Worm (Caenorhabditis elegans) whole organism, early embryonic: ENCODE results near the gene C06A12.8.

Source experiments
- B0310.2 ChIP-seq: sonication (generic microtip); optimal IDR thresholded peaks from 2 replicates; lab custom pipeline; 2016; ENCODE audit warnings: mild to moderate bottlenecking, missing genetic modification characterization, missing compliant biosample characterization
- F13C5.2 ChIP-seq: sonication (generic microtip); optimal IDR thresholded peaks from 2 replicates; lab custom pipeline; 2017; ENCODE audit warnings: mild to moderate bottlenecking, missing genetic modification characterization, inconsistent platforms, missing compliant biosample characterization
- aly-1 ChIP-seq: sonication (generic microtip); optimal IDR thresholded peaks from 2 replicates; lab custom pipeline; 2016; ENCODE audit warnings: missing genetic modification characterization, missing compliant biosample characterization
- ama-1 ChIP-seq: fragments of 150-350 bp; optimal IDR thresholded peaks from 2 replicates; lab custom pipeline; 2014
- ceh-13 ChIP-seq: fragments of 200-800 bp; sonication (Bioruptor generic); optimal IDR thresholded peaks from 2 replicates; lab custom pipeline; 2018; ENCODE audit warnings: mild to moderate bottlenecking, missing genetic modification characterization, missing compliant biosample characterization
- ceh-36 ChIP-seq: sonication (generic microtip); optimal IDR thresholded peaks from 2 replicates; lab custom pipeline; 2016; ENCODE audit warnings: missing genetic modification characterization, inconsistent platforms, missing compliant biosample characterization
- ets-7 ChIP-seq: sonication (generic microtip); optimal IDR thresholded peaks from 2 replicates; lab custom pipeline; 2016; ENCODE audit warnings: missing genotype, missing genetic modification characterization, missing compliant biosample characterization
- flt-1 ChIP-seq: fragments of 200-800 bp; sonication (Bioruptor generic); IDR thresholded peaks from 2 replicates; pipeline ENCODE4 v1.3.6; 2022; ENCODE audit warnings: missing genetic modification characterization, missing compliant biosample characterization
- hmbx-1 ChIP-seq: sonication (generic microtip); optimal IDR thresholded peaks from 2 replicates; lab custom pipeline; 2016; ENCODE audit warnings: mild to moderate bottlenecking, missing genetic modification characterization, missing compliant biosample characterization
- hmg-4 ChIP-seq: fragments of 200-800 bp; sonication (Bioruptor generic); optimal IDR thresholded peaks from 2 replicates; lab custom pipeline; 2018; ENCODE audit warnings: mild to moderate bottlenecking, missing genetic modification characterization, missing compliant biosample characterization
- hnd-1 ChIP-seq: sonication (generic microtip); optimal IDR thresholded peaks from 2 replicates; lab custom pipeline; 2016; ENCODE audit warnings: missing genetic modification characterization, missing compliant biosample characterization
- pes-1 ChIP-seq: fragments of 200-800 bp; sonication (Bioruptor generic); IDR thresholded peaks from 2 replicates; pipeline ENCODE4 v1.3.6; 2022; ENCODE audit warnings: missing genetic modification reagents, missing genetic modification characterization, missing compliant biosample characterization
- scrt-1 ChIP-seq: fragments of 200-800 bp; sonication (Bioruptor generic); IDR thresholded peaks from 2 replicates; pipeline ENCODE4 v1.3.6; 2022; ENCODE audit warnings: missing genetic modification characterization, missing compliant biosample characterization
- sea-1 ChIP-seq: fragments of 200-800 bp; sonication (Bioruptor generic); conservative IDR thresholded peaks from 2 replicates; pipeline ENCODE4 v1.3.6; 2022; ENCODE audit warnings: missing genetic modification characterization, missing compliant biosample characterization
- tbx-11 ChIP-seq: fragments of 200-800 bp; sonication (Bioruptor generic); IDR thresholded peaks from 2 replicates; pipeline ENCODE4 v1.3.6; 2022; ENCODE audit warnings: missing genetic modification characterization, missing compliant biosample characterization
- tbx-37 ChIP-seq: fragments of 200-800 bp; sonication (Bioruptor generic); conservative IDR thresholded peaks from 2 replicates; pipeline ENCODE4 v1.3.6; 2022; ENCODE audit warnings: missing genetic modification reagents, missing genetic modification characterization, missing compliant biosample characterization
- tra-4 ChIP-seq: sonication (generic microtip); optimal IDR thresholded peaks from 2 replicates; lab custom pipeline; 2017; ENCODE audit warnings: missing genetic modification characterization, missing compliant biosample characterization

C06A12.8 gene

DNA sequence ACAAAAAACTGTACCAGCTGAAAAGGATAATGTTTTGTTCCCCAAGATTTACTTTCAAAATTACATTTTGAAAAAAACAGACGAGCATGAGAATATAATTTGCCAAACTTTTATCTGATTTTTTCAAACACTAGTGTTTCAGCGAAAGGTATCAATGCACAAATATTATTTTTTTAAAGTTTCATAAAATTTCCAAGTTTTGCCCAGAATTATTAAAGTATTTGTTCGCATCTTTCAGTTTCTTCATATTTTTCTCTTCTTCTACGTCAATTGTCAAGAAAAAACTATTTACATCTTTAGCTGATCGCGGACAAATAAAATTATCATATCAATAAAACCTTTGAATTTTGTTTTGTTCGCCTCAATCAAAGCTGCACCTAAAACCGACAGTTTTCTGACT, at the start of gene C06A12.8:
TSS of gene C06A12.8 (plus strand) at position 301 of the 400 bp plus-strand sequence.
- TF ChIP-seq ets-7 (tag; lab: Kevin White, UChicago) (no peak), pes-1 (no peak), B0310.2 (tag; lab: Kevin White, UChicago) (no peak), F13C5.2 (no peak), sea-1 (GFP tag; lab: Robert Waterston, UW) (no peak), tbx-11 (GFP tag; lab: Robert Waterston, UW) (no peak), ceh-13 (GFP tag; lab: Kevin White, UChicago) (no peak), hnd-1 (no peak), tra-4 (tag; lab: Kevin White, UChicago) (no peak), aly-1 (tag; lab: Kevin White, UChicago) (no peak), hmg-4 (GFP tag; lab: Kevin White, UChicago) (no peak), flt-1 (GFP tag; lab: Robert Waterston, UW) (no peak), scrt-1 (GFP tag; lab: Robert Waterston, UW) (no peak), ceh-36 (tag; lab: Kevin White, UChicago) (no peak), tbx-37 (GFP tag; lab: Robert Waterston, UW) (no peak), hmbx-1 (tag; lab: Kevin White, UChicago) (no peak), ama-1 (lab: Kevin White, UChicago) (no peak)

DNA sequence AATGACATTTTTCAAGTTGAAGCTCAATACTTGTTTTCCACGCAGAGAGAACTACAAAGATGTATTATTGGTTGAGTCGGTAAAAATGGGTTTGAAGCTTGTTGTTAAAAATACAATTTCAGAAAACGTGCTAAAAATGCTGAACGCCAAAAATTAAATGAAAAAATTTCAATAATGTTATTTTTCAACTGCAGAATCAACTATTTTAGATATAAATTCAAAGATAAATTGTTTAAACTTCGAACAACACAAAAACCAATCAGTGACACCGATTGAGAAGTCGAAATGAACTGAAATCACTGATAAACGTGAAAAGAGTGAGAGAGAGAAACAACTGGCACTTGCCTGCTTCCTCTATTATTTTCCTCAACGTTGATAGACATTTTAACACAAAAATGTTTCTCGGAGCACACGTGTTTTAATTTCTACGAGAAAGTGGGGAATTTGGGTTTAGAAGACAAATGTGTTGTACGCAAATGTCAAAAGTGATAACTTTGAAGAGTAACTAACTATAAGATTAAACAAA, 49.6 kb upstream of the C06A12.8 start, which contains the start of gene T02D1.8:
TSS of gene T02D1.8 (minus strand) at position 51 of the 526 bp plus-strand sequence.
- no peak for TF ChIP-seq ceh-36 (tag; lab: Kevin White, UChicago)
- TF ChIP-seq flt-1 (GFP tag; lab: Robert Waterston, UW) = no peak
- no peak for TF ChIP-seq aly-1 (tag; lab: Kevin White, UChicago)
- no peak for TF ChIP-seq B0310.2 (tag; lab: Kevin White, UChicago)
- no peak for TF ChIP-seq tbx-11 (GFP tag; lab: Robert Waterston, UW)
- no peak for TF ChIP-seq hnd-1
- no peak for TF ChIP-seq ceh-13 (GFP tag; lab: Kevin White, UChicago)
- no peak for TF ChIP-seq ets-7 (tag; lab: Kevin White, UChicago)
- TF ChIP-seq pes-1 = no peak
- TF ChIP-seq tbx-37 (GFP tag; lab: Robert Waterston, UW) = no peak
- no peak for TF ChIP-seq hmg-4 (GFP tag; lab: Kevin White, UChicago)
- no peak for TF ChIP-seq F13C5.2
- TF ChIP-seq sea-1 (GFP tag; lab: Robert Waterston, UW) = no peak
- no peak for TF ChIP-seq tra-4 (tag; lab: Kevin White, UChicago)
- TF ChIP-seq ama-1 (lab: Kevin White, UChicago) = no peak
- TF ChIP-seq hmbx-1 (tag; lab: Kevin White, UChicago) = no peak
- no peak for TF ChIP-seq scrt-1 (GFP tag; lab: Robert Waterston, UW)

ce11 chrIV:17395910-17396309, 41.2 kb upstream of the C06A12.8 start, which contains the start of gene sru-15:
TSS of gene sru-15 (plus strand) at chrIV:17396210.
- no peak for TF ChIP-seq B0310.2 (tag; lab: Kevin White, UChicago)
- TF ChIP-seq sea-1 (GFP tag; lab: Robert Waterston, UW) = no peak
- no peak for TF ChIP-seq aly-1 (tag; lab: Kevin White, UChicago)
- TF ChIP-seq hnd-1 = no peak
- no peak for TF ChIP-seq ama-1 (lab: Kevin White, UChicago)
- no peak for TF ChIP-seq flt-1 (GFP tag; lab: Robert Waterston, UW)
- no peak for TF ChIP-seq tbx-11 (GFP tag; lab: Robert Waterston, UW)
- no peak for TF ChIP-seq hmbx-1 (tag; lab: Kevin White, UChicago)
- TF ChIP-seq hmg-4 (GFP tag; lab: Kevin White, UChicago) = no peak
- TF ChIP-seq ceh-13 (GFP tag; lab: Kevin White, UChicago) = no peak
- no peak for TF ChIP-seq ets-7 (tag; lab: Kevin White, UChicago)
- no peak for TF ChIP-seq tra-4 (tag; lab: Kevin White, UChicago)
- TF ChIP-seq F13C5.2 = no peak
- TF ChIP-seq pes-1 = no peak
- TF ChIP-seq scrt-1 (GFP tag; lab: Robert Waterston, UW) = no peak
- no peak for TF ChIP-seq tbx-37 (GFP tag; lab: Robert Waterston, UW)
- TF ChIP-seq ceh-36 (tag; lab: Kevin White, UChicago) = no peak

- TF ChIP-seq hnd-1 (no peak), hmbx-1 (tag; lab: Kevin White, UChicago) (no peak), hmg-4 (GFP tag; lab: Kevin White, UChicago) (no peak), scrt-1 (GFP tag; lab: Robert Waterston, UW) (no peak), sea-1 (GFP tag; lab: Robert Waterston, UW) (no peak), ama-1 (lab: Kevin White, UChicago) (no peak)
Measured at ce11 chrIV:17399455-17399854, 37.7 kb upstream of the C06A12.8 start, which contains the start of gene T02D1.4. TSS of gene T02D1.4 (plus strand) at chrIV:17399755.

DNA sequence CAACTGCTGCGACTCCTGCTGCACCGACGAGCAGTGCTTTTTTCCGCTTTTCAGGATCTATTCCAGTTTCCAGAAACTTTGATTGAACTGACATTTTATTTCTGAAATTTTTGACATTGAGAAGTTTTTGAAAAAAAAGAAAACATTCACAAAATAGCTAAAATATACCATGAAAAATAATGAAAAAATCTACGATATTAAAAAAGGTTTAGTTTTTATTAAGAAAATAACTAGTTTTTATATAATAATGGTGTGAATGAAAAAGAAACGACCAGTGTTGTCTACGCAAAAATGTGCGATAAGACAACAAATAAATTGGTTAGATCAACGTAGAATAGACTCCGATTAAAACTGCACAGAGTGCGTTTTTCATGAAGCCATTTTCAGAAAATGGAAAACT, 31.6 kb upstream of the C06A12.8 start, which contains the start of gene pmp-4:
TSS of gene pmp-4 (minus strand) at position 101 of the 400 bp plus-strand sequence.
- TF ChIP-seq tra-4 (tag; lab: Kevin White, UChicago) = no peak
- TF ChIP-seq pes-1 = no peak
- no peak for TF ChIP-seq sea-1 (GFP tag; lab: Robert Waterston, UW)
- TF ChIP-seq ets-7 (tag; lab: Kevin White, UChicago) = no peak
- TF ChIP-seq aly-1 (tag; lab: Kevin White, UChicago) = no peak
- TF ChIP-seq tbx-37 (GFP tag; lab: Robert Waterston, UW) = no peak
- TF ChIP-seq flt-1 (GFP tag; lab: Robert Waterston, UW) = no peak
- TF ChIP-seq B0310.2 (tag; lab: Kevin White, UChicago) = no peak
- no peak for TF ChIP-seq ceh-36 (tag; lab: Kevin White, UChicago)
- TF ChIP-seq tbx-11 (GFP tag; lab: Robert Waterston, UW) = no peak
- no peak for TF ChIP-seq hmg-4 (GFP tag; lab: Kevin White, UChicago)
- TF ChIP-seq scrt-1 (GFP tag; lab: Robert Waterston, UW) = no peak
- no peak for TF ChIP-seq ceh-13 (GFP tag; lab: Kevin White, UChicago)
- TF ChIP-seq ama-1 (lab: Kevin White, UChicago) = no peak
- no peak for TF ChIP-seq hmbx-1 (tag; lab: Kevin White, UChicago)

DNA sequence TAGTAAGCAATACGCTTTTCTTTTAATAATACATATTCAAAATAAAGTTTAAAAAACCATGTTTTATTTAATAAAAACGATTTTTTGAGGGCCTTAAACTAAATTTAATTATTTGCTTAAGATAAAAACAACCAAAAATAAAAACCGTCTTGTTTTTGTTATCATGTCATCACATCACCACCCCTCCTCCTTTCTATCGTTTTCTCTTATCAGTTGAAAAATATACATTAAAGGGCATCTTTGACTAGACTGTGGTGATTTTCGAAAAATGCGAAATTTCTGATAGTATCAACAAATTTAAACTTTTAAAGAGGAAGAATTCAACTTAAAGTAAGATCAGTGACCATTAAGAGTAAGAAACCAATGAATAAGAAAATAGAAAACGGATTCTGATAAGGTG, 31.0 kb upstream of the C06A12.8 start:
- TF ChIP-seq sea-1 (GFP tag; lab: Robert Waterston, UW) = no peak
- TF ChIP-seq hmbx-1 (tag; lab: Kevin White, UChicago) = no peak
- TF ChIP-seq pes-1 = no peak
- TF ChIP-seq tra-4 (tag; lab: Kevin White, UChicago) = no peak
- no peak for TF ChIP-seq F13C5.2
- no peak for TF ChIP-seq hnd-1
- no peak for TF ChIP-seq ama-1 (lab: Kevin White, UChicago)
- TF ChIP-seq flt-1 (GFP tag; lab: Robert Waterston, UW) = no peak
- no peak for TF ChIP-seq tbx-37 (GFP tag; lab: Robert Waterston, UW)
- TF ChIP-seq ceh-13 (GFP tag; lab: Kevin White, UChicago) = no peak
- TF ChIP-seq ceh-36 (tag; lab: Kevin White, UChicago) = no peak
- no peak for TF ChIP-seq B0310.2 (tag; lab: Kevin White, UChicago)
- TF ChIP-seq tbx-11 (GFP tag; lab: Robert Waterston, UW) = no peak
- TF ChIP-seq scrt-1 (GFP tag; lab: Robert Waterston, UW) = no peak
- no peak for TF ChIP-seq hmg-4 (GFP tag; lab: Kevin White, UChicago)
- TF ChIP-seq aly-1 (tag; lab: Kevin White, UChicago) = no peak
- TF ChIP-seq ets-7 (tag; lab: Kevin White, UChicago) = no peak
